Fruit fly (Drosophila melanogaster) whole organism, prepupa: ENCODE data around the gene scramb1.

ENCODE experiments used
- Blimp-1 ChIP-seq: fragments of 200-800 bp; sonication (Bioruptor generic); optimal IDR thresholded peaks from 3 replicates; lab custom pipeline; 2017; ENCODE audit warnings: missing biosample characterization, missing genetic modification characterization, mild to moderate bottlenecking, moderate library complexity, missing genetic modification reagents
- CG10669 ChIP-seq: fragments of 200-800 bp; sonication (Bioruptor generic); optimal IDR thresholded peaks from 3 replicates; lab custom pipeline; 2018; ENCODE audit warnings: missing biosample characterization, mild to moderate bottlenecking, missing genetic modification characterization, moderate library complexity
- CG11294 ChIP-seq: fragments of 200-800 bp; sonication (Bioruptor generic); IDR thresholded peaks from 2 replicates; pipeline ENCODE4 v1.3.6; 2022; ENCODE audit warnings: missing biosample characterization, missing genetic modification characterization
- CG11762 ChIP-seq: fragments of 200-800 bp; sonication (Bioruptor generic); optimal IDR thresholded peaks from 3 replicates; lab custom pipeline; 2016; ENCODE audit warnings: missing biosample characterization, missing genetic modification characterization; ENCODE audit not compliant: insufficient read depth
- CG11902 ChIP-seq: fragments of 200-800 bp; sonication (Bioruptor generic); optimal IDR thresholded peaks from 3 replicates; lab custom pipeline; 2016; ENCODE audit warnings: missing biosample characterization, missing genetic modification characterization
- CG1621 ChIP-seq: fragments of 200-800 bp; sonication (Bioruptor generic); optimal IDR thresholded peaks from 3 replicates; lab custom pipeline; 2018; ENCODE audit warnings: missing biosample characterization, mild to moderate bottlenecking, missing genetic modification characterization
- CG16779 ChIP-seq: fragments of 200-800 bp; sonication (Bioruptor generic); optimal IDR thresholded peaks from 3 replicates; lab custom pipeline; 2017; ENCODE audit warnings: missing biosample characterization, mild to moderate bottlenecking, missing genetic modification characterization
- CG3032 ChIP-seq: fragments of 200-800 bp; optimal IDR thresholded peaks from 2 replicates; lab custom pipeline; 2019; ENCODE audit warnings: missing biosample characterization, mild to moderate bottlenecking, missing genetic modification characterization, moderate library complexity
- CG31627 ChIP-seq: fragments of 200-800 bp; sonication (Bioruptor generic); optimal IDR thresholded peaks from 3 replicates; lab custom pipeline; 2016; ENCODE audit warnings: missing biosample characterization, missing genetic modification characterization
- CG32006 ChIP-seq: fragments of 200-800 bp; sonication (Bioruptor generic); optimal IDR thresholded peaks from 3 replicates; lab custom pipeline; 2017; ENCODE audit warnings: missing biosample characterization, mild to moderate bottlenecking, missing genetic modification characterization
- CG34406 ChIP-seq: fragments of 200-800 bp; sonication (Bioruptor generic); optimal IDR thresholded peaks from 3 replicates; lab custom pipeline; 2016; ENCODE audit warnings: missing biosample characterization, missing genetic modification characterization
- CG4318 ChIP-seq: fragments of 200-800 bp; sonication (Bioruptor generic); optimal IDR thresholded peaks from 3 replicates; lab custom pipeline; 2017; ENCODE audit warnings: missing biosample characterization, mild to moderate bottlenecking, missing genetic modification characterization
- CG6792 ChIP-seq: fragments of 200-800 bp; sonication (Bioruptor generic); optimal IDR thresholded peaks from 3 replicates; lab custom pipeline; 2016; ENCODE audit warnings: missing biosample characterization, missing genetic modification characterization
- CG6808 ChIP-seq: fragments of 200-800 bp; sonication (Bioruptor generic); optimal IDR thresholded peaks from 3 replicates; lab custom pipeline; 2017; ENCODE audit warnings: missing biosample characterization, missing genetic modification characterization, mild to moderate bottlenecking, moderate library complexity, missing genetic modification reagents
- CG6854 ChIP-seq: fragments of 200-800 bp; sonication (Bioruptor generic); optimal IDR thresholded peaks from 2 replicates; lab custom pipeline; 2017; ENCODE audit warnings: missing biosample characterization, mild to moderate bottlenecking, missing genetic modification characterization
- CG7368 ChIP-seq: fragments of 200-800 bp; sonication (Bioruptor generic); optimal IDR thresholded peaks from 3 replicates; lab custom pipeline; 2016; ENCODE audit warnings: missing biosample characterization, missing genetic modification characterization
- CG8119 ChIP-seq: fragments of 200-800 bp; sonication (Bioruptor generic); IDR thresholded peaks from 3 replicates; pipeline ENCODE4 v1.3.6; 2022; ENCODE audit warnings: missing biosample characterization, missing genetic modification characterization
- CG9139 ChIP-seq: fragments of 200-800 bp; sonication (Bioruptor generic); optimal IDR thresholded peaks from 3 replicates; lab custom pipeline; 2017; ENCODE audit warnings: missing biosample characterization, mild to moderate bottlenecking, missing genetic modification characterization
- Eip78C ChIP-seq: fragments of 200-800 bp; sonication (Bioruptor generic); peaks from one replicate; lab custom pipeline; 2016; ENCODE audit warnings: missing biosample characterization, missing genetic modification characterization
- Ets21C ChIP-seq: fragments of 200-800 bp; sonication (Bioruptor generic); optimal IDR thresholded peaks from 3 replicates; lab custom pipeline; 2016; ENCODE audit warnings: missing biosample characterization, missing genetic modification characterization
- Ets96B ChIP-seq: fragments of 200-800 bp; optimal IDR thresholded peaks from 2 replicates; lab custom pipeline; 2019; ENCODE audit warnings: missing biosample characterization, mild to moderate bottlenecking, missing genetic modification characterization, moderate library complexity
- Gug ChIP-seq: fragments of 200-800 bp; sonication (Bioruptor generic); IDR thresholded peaks from 2 replicates; pipeline ENCODE4 v1.3.6; 2022; ENCODE audit warnings: missing biosample characterization, missing genetic modification characterization
- Hr4 ChIP-seq: fragments of 200-800 bp; sonication (Bioruptor generic); optimal IDR thresholded peaks from 3 replicates; lab custom pipeline; 2016; ENCODE audit warnings: missing biosample characterization, missing genetic modification characterization
- Met ChIP-seq: fragments of 200-800 bp; sonication (Bioruptor generic); optimal IDR thresholded peaks from 3 replicates; lab custom pipeline; 2016; ENCODE audit warnings: missing biosample characterization, missing genetic modification characterization
- Smox ChIP-seq: fragments of 200-800 bp; sonication (Bioruptor generic); optimal IDR thresholded peaks from 3 replicates; lab custom pipeline; 2016; ENCODE audit warnings: missing biosample characterization, missing genetic modification characterization
- Sox102F ChIP-seq: fragments of 200-800 bp; sonication (Bioruptor generic); optimal IDR thresholded peaks from 2 replicates; lab custom pipeline; 2016; ENCODE audit warnings: missing biosample characterization, mild to moderate bottlenecking, missing genetic modification characterization
- Sox14 ChIP-seq: fragments of 200-800 bp; sonication (Bioruptor generic); optimal IDR thresholded peaks from 3 replicates; lab custom pipeline; 2016; ENCODE audit warnings: missing biosample characterization, missing genetic modification characterization
- Sox15 ChIP-seq: fragments of 200-800 bp; sonication (Bioruptor generic); optimal IDR thresholded peaks from 3 replicates; lab custom pipeline; 2016; ENCODE audit warnings: missing biosample characterization, missing genetic modification characterization
- achi ChIP-seq: fragments of 200-800 bp; sonication (Bioruptor generic); optimal IDR thresholded peaks from 3 replicates; lab custom pipeline; 2016; ENCODE audit warnings: missing biosample characterization, missing genetic modification characterization
- acj6 ChIP-seq: fragments of 200-800 bp; sonication (Bioruptor generic); optimal IDR thresholded peaks from 3 replicates; lab custom pipeline; 2016; ENCODE audit warnings: missing biosample characterization, missing genetic modification characterization
- cyc ChIP-seq: fragments of 200-800 bp; sonication (Bioruptor generic); optimal IDR thresholded peaks from 3 replicates; lab custom pipeline; 2016; ENCODE audit warnings: missing biosample characterization, missing genetic modification characterization
- dac ChIP-seq: fragments of 200-800 bp; sonication (Bioruptor generic); optimal IDR thresholded peaks from 2 replicates; lab custom pipeline; 2017; ENCODE audit warnings: missing biosample characterization, mild to moderate bottlenecking, missing genetic modification characterization
- dsx ChIP-seq: fragments of 200-800 bp; optimal IDR thresholded peaks from 3 replicates; lab custom pipeline; 2019; ENCODE audit warnings: missing biosample characterization, mild to moderate bottlenecking, missing genetic modification characterization, moderate library complexity; ENCODE audit not compliant: poor library complexity, severe bottlenecking
- esn ChIP-seq: fragments of 200-800 bp; sonication (Bioruptor generic); optimal IDR thresholded peaks from 2 replicates; lab custom pipeline; 2016; ENCODE audit warnings: missing biosample characterization, mild to moderate bottlenecking, missing genetic modification characterization, moderate library complexity
- fd59A ChIP-seq: fragments of 200-800 bp; sonication (Bioruptor generic); optimal IDR thresholded peaks from 2 replicates; lab custom pipeline; 2017; ENCODE audit warnings: missing biosample characterization, mild to moderate bottlenecking, missing genetic modification characterization, missing genetic modification reagents
- net ChIP-seq: fragments of 200-800 bp; sonication (Bioruptor generic); optimal IDR thresholded peaks from 3 replicates; lab custom pipeline; 2016; ENCODE audit warnings: missing biosample characterization, missing genetic modification characterization
- pdm3 ChIP-seq: fragments of 200-800 bp; sonication (Bioruptor generic); optimal IDR thresholded peaks from 3 replicates; lab custom pipeline; 2016; ENCODE audit warnings: missing biosample characterization, missing genetic modification characterization
- ss ChIP-seq, 2 experiments: fragments of 200-800 bp; sonication (Bioruptor generic); optimal IDR thresholded peaks; 2 replicates in 1 of 2; 3 replicates in 1 of 2; lab custom pipeline; 2017 to 2018; ENCODE audit warnings: mild to moderate bottlenecking in 2 of 2, missing biosample characterization in 2 of 2, missing genetic modification characterization in 2 of 2, moderate library complexity in 1 of 2
- svp ChIP-seq: fragments of 200-800 bp; sonication (Bioruptor generic); peaks from one replicate; lab custom pipeline; 2016; ENCODE audit warnings: missing biosample characterization, missing genetic modification characterization
- topi ChIP-seq: fragments of 200-800 bp; sonication (Bioruptor generic); optimal IDR thresholded peaks from 3 replicates; lab custom pipeline; 2016; ENCODE audit warnings: missing biosample characterization, missing genetic modification characterization
- vri ChIP-seq: fragments of 200-800 bp; sonication (Bioruptor generic); optimal IDR thresholded peaks from 3 replicates; lab custom pipeline; 2016; ENCODE audit warnings: missing biosample characterization, mild to moderate bottlenecking, missing genetic modification characterization

The scramb1 gene

DNA sequence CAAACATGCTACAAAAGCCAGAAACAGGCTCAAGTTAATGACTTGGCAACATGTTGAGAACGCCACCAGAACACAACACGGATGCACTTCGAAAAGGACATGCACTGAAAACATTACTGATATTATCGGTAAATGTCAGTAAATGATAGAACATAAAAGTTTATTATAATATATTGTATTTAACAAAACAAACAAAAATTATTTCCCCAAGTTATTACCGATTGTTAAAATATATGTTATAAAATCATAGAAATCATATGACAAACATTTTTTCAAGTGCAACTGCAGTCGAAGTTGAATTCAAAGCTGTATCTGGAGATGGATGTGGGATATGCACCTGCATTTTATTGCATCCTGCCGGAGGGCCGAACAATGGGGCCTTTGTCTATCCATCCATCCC, 22.5 kb upstream of the scramb1 start (continued):
- TF ChIP-seq esn (GFP tag; lab: Kevin White, UChicago) (peak; percentile 31), pdm3 (GFP tag; lab: Kevin White, UChicago) (peak; percentile 19), acj6 (peak; percentile 22), CG6792 (peak; percentile 3)

DNA sequence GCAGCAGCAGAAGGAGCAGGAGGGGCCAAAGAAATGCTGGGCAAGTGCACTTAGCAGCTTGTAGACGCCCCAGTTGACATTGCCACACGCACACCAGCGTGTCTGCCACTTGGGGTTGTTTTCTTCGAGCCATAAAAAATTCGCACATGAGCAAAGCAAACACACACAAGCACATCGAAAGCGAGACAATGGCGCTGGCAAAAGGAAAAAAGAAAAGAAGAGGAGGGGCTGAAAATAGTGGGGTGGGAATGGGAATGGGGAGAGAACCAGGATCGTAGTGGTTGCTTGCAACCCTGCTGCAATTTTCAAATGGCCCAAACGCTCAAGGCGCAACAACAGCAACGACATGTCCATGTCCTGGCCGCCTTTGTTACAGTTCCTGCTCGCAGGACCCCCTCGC, 22.1 kb upstream of the scramb1 start:
- no peak for TF ChIP-seq CG11294 (GFP tag; lab: Robert Waterston, UW)
- TF ChIP-seq CG1621 (tag; lab: Kevin White, UChicago), result no peak
- no peak for TF ChIP-seq CG8119 (GFP tag; lab: Robert Waterston, UW)
- TF ChIP-seq Sox102F, result no peak
- no peak for TF ChIP-seq cyc
- TF ChIP-seq CG9139 (GFP tag; lab: Kevin White, UChicago), result peak; percentile 8
- TF ChIP-seq CG10669, result no peak

DNA sequence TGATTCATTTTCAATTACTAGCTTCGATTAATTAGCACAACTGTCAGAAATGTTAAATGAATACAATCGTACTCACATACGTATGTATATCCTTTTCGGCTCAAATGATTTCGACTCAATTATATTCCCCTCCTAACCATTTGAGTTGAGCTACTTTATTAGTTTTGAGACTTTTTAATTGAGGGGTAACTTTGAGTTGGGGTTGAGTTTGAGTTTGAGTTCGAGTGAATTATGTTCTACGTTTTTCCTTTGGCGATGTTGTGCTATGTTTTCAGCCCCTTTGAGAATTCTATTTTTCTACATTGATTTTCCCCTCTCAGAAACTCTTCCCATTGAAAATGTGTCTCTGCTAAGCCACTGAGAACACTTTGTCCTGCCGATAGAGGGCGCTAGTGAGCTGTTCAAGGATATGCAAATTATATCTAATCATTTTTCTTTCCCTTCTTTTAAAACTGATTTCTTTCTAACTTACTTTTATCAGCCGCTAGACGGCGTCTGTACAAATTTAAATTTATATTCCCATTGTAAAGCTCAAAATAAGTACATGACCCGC, 21.3 kb upstream of the scramb1 start:
- TF ChIP-seq CG11294 (GFP tag; lab: Robert Waterston, UW), result no peak
- TF ChIP-seq CG6854 (GFP tag; lab: Kevin White, UChicago), result no peak
- TF ChIP-seq Sox14 (GFP tag; lab: Kevin White, UChicago), result no peak
- no peak for TF ChIP-seq vri
- TF ChIP-seq dac (GFP tag; lab: Kevin White, UChicago), result no peak
- no peak for TF ChIP-seq Hr4 (GFP tag; lab: Kevin White, UChicago)
- TF ChIP-seq Smox (GFP tag; lab: Kevin White, UChicago), result no peak
- no peak for TF ChIP-seq dsx (GFP tag; lab: Kevin White, UChicago)
- no peak for TF ChIP-seq CG7368 (GFP tag; lab: Kevin White, UChicago)
- TF ChIP-seq CG3032 (tag; lab: Kevin White, UChicago), result no peak
- TF ChIP-seq cyc, result no peak
- TF ChIP-seq acj6, result no peak
- no peak for TF ChIP-seq CG11902 (GFP tag; lab: Kevin White, UChicago)
- TF ChIP-seq CG34406 (GFP tag; lab: Kevin White, UChicago), result no peak
- TF ChIP-seq Ets21C (GFP tag; lab: Kevin White, UChicago), result no peak
- TF ChIP-seq svp (GFP tag; lab: Kevin White, UChicago), result no peak
- TF ChIP-seq CG31627 (GFP tag; lab: Kevin White, UChicago), result no peak
- TF ChIP-seq, all 60 proteins: peak for 0

DNA sequence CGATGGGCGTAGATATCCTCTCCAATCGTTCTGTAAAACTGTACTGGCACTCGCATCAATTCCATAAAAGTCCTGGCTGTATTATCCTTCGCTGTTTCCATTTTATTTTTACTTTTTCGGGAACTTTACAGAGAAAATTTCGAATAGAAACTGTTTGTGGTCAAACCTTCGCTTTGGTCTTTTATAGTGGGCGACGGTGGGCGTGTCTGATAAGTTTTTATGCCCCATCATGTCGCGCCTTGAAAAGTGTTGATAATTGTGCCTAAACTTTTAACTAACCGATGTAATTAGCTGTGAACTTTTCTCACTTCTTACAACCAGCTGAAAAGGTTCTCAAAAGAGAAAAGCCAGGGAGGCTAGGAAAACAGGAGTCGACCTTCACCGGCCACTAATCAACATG, 19.6 kb upstream of the scramb1 start, which contains the start of gene Or67c:
Or67c (minus strand) TSS at position 101 of the 400 bp plus-strand sequence.
- no peak for TF ChIP-seq CG11902 (GFP tag; lab: Kevin White, UChicago)

DNA sequence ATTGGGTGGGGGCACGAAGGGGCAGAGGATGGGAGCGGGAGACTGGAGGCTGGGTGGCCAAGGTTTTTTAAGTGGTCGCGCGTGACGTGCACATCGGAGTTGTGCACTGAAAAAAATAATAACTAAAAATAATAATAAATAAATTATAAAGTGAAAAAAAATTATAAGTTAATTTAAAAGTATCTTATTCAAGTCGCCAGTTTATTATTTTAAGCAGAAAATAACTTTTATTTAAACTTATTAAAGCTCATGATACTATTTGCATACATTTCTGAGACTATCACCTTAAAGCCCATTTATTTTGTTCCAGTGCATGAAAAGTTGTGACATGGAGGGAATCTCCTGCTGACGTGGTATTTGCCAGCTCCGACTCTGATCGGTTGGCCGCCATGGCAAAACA, 17.2 kb upstream of the scramb1 start:
- TF ChIP-seq Eip78C (GFP tag; lab: Kevin White, UChicago), result no peak
- peak; percentile 48 for TF ChIP-seq CG34406 (GFP tag; lab: Kevin White, UChicago)
- TF ChIP-seq Met (GFP tag; lab: Kevin White, UChicago), result peak; percentile 21
- TF ChIP-seq CG6854 (GFP tag; lab: Kevin White, UChicago), result no peak
- TF ChIP-seq CG10669, result no peak
- no peak for TF ChIP-seq Ets96B (tag; lab: Kevin White, UChicago)
- peak; percentile 3 for TF ChIP-seq CG9139 (GFP tag; lab: Kevin White, UChicago)
- TF ChIP-seq CG6808 (GFP tag; lab: Kevin White, UChicago), result no peak
- TF ChIP-seq CG31627 (GFP tag; lab: Kevin White, UChicago), result peak; percentile 8
- TF ChIP-seq Blimp-1 (GFP tag; lab: Kevin White, UChicago), result no peak
- no peak for TF ChIP-seq CG11902 (GFP tag; lab: Kevin White, UChicago)
- TF ChIP-seq topi (GFP tag; lab: Kevin White, UChicago), result no peak
- no peak for TF ChIP-seq Sox14 (GFP tag; lab: Kevin White, UChicago)
- TF ChIP-seq CG16779 (tag; lab: Kevin White, UChicago), result no peak
- no peak for TF ChIP-seq CG11762 (GFP tag; lab: Kevin White, UChicago)
- TF ChIP-seq vri, result no peak
- peak; percentile 66; the same call in 2 of the 3 replicates for TF ChIP-seq CG8119 (GFP tag; lab: Robert Waterston, UW)
- peak; percentile 24 to 53 for TF ChIP-seq ss (GFP tag; optimal IDR thresholded peaks at IDR 0.05; lab: Kevin White, UChicago)
- no peak for TF ChIP-seq Gug
- no peak for TF ChIP-seq CG11294 (GFP tag; lab: Robert Waterston, UW)
- TF ChIP-seq Sox15 (GFP tag; lab: Kevin White, UChicago), result peak; percentile 3
- TF ChIP-seq svp (GFP tag; lab: Kevin White, UChicago), result peak; percentile 41
- peak; percentile 51 for TF ChIP-seq CG32006 (GFP tag; lab: Kevin White, UChicago)
- TF ChIP-seq acj6, result peak; percentile 24
- TF ChIP-seq achi (GFP tag; lab: Kevin White, UChicago), result peak; percentile 51
- no peak for TF ChIP-seq fd59A (GFP tag; lab: Kevin White, UChicago)
- peak; percentile 10 for TF ChIP-seq CG4318 (GFP tag; lab: Kevin White, UChicago)
- TF ChIP-seq net (GFP tag; lab: Kevin White, UChicago), result no peak
- no peak for TF ChIP-seq dsx (GFP tag; lab: Kevin White, UChicago)
